Fruit fly (Drosophila melanogaster): Measurements from ENCODE around the gene RpS4.

dm6 chr3L:13087189-13087588, 45.6 kb downstream of the RpS4 start, which contains the start of gene CG17300:
- TF ChIP-seq CG8478 (optimal IDR thresholded peaks at IDR 0.05) = no peak
- TF ChIP-seq CTCF (optimal IDR thresholded peaks at IDR 0.05) = no peak

Measured in S2 (cell line).